Fruit fly (Drosophila melanogaster) whole organism, embryonic: ENCODE results near the gene CG12702.

Source experiments
- Abd-B ChIP-seq: fragments of 200-800 bp; sonication (Bioruptor generic); optimal IDR thresholded peaks from 2 replicates; lab custom pipeline; 2018; ENCODE audit warnings: missing biosample characterization, mild to moderate bottlenecking, missing genetic modification characterization, moderate library complexity
- Adf1 ChIP-seq: fragments of 200-800 bp; sonication (Bioruptor generic); IDR thresholded peaks from 2 replicates; pipeline ENCODE4 v1.3.6; 2022; ENCODE audit warnings: missing biosample characterization, missing genetic modification characterization
- Aef1 ChIP-seq: fragments of 200-800 bp; sonication (Bioruptor generic); IDR thresholded peaks from 3 replicates; pipeline ENCODE4 v1.3.6; 2022; ENCODE audit warnings: missing biosample characterization, missing genetic modification characterization
- B-H1 ChIP-seq: fragments of 200-800 bp; sonication (Bioruptor generic); IDR thresholded peaks from 3 replicates; pipeline ENCODE4 v1.3.6; 2022; ENCODE audit warnings: missing biosample characterization, missing genetic modification characterization
- Bteb2 ChIP-seq: fragments of 200-800 bp; sonication (Bioruptor generic); optimal IDR thresholded peaks from 2 replicates; lab custom pipeline; 2016; ENCODE audit warnings: missing biosample characterization, missing genetic modification characterization
- CG10462 ChIP-seq: fragments of 200-800 bp; sonication (Bioruptor generic); optimal IDR thresholded peaks from 2 replicates; lab custom pipeline; 2016; ENCODE audit warnings: missing biosample characterization, missing genetic modification characterization
- CG11093 ChIP-seq: fragments of 200-800 bp; sonication (Bioruptor generic); IDR thresholded peaks from 3 replicates; pipeline ENCODE4 v1.3.6; 2022; ENCODE audit warnings: missing biosample characterization, missing genetic modification characterization
- CG11723 ChIP-seq: fragments of 200-800 bp; sonication (Bioruptor generic); optimal IDR thresholded peaks from 2 replicates; lab custom pipeline; 2017; ENCODE audit warnings: missing biosample characterization, mild to moderate bottlenecking, missing genetic modification characterization
- CG12155 ChIP-seq: fragments of 200-800 bp; sonication (Bioruptor generic); optimal IDR thresholded peaks from 3 replicates; lab custom pipeline; 2016; ENCODE audit warnings: missing biosample characterization, missing genetic modification characterization
- CG12219 ChIP-seq: fragments of 200-800 bp; sonication (Bioruptor generic); optimal IDR thresholded peaks from 3 replicates; lab custom pipeline; 2018; ENCODE audit warnings: missing biosample characterization, mild to moderate bottlenecking, missing genetic modification characterization
- CG14860 ChIP-seq: fragments of 200-800 bp; sonication (Bioruptor generic); IDR thresholded peaks from 3 replicates; pipeline ENCODE4 v1.3.6; 2022; ENCODE audit warnings: missing biosample characterization, missing genetic modification characterization; ENCODE audit not compliant: partially characterized antibody
- CG15073 ChIP-seq: fragments of 200-800 bp; sonication (Bioruptor generic); optimal IDR thresholded peaks from 2 replicates; lab custom pipeline; 2016; ENCODE audit warnings: missing biosample characterization, missing genetic modification characterization
- CG15601 ChIP-seq: fragments of 200-800 bp; sonication (Bioruptor generic); optimal IDR thresholded peaks from 3 replicates; lab custom pipeline; 2019; ENCODE audit warnings: missing biosample characterization, mild to moderate bottlenecking, missing genetic modification characterization, moderate library complexity
- CG16863 ChIP-seq: fragments of 200-800 bp; sonication (Bioruptor generic); optimal IDR thresholded peaks from 3 replicates; lab custom pipeline; 2016; ENCODE audit warnings: missing biosample characterization, missing genetic modification characterization
- CG17328 ChIP-seq: fragments of 200-800 bp; sonication (Bioruptor generic); IDR thresholded peaks from 2 replicates; pipeline ENCODE4 v1.3.6; 2022; ENCODE audit warnings: missing biosample characterization, missing genetic modification characterization
- CG2120 ChIP-seq: fragments of 200-800 bp; sonication (Bioruptor generic); optimal IDR thresholded peaks from 3 replicates; lab custom pipeline; 2016; ENCODE audit warnings: missing biosample characterization, missing genetic modification characterization
- CG31224 ChIP-seq: fragments of 200-800 bp; sonication (Bioruptor generic); IDR thresholded peaks from 2 replicates; pipeline ENCODE4 v1.3.6; 2022; ENCODE audit warnings: missing biosample characterization, missing genetic modification characterization
- CG32767 ChIP-seq: fragments of 200-800 bp; sonication (Bioruptor generic); IDR thresholded peaks from 2 replicates; pipeline ENCODE4 v1.3.6; 2022; ENCODE audit warnings: missing biosample characterization, missing genetic modification characterization
- CG32772 ChIP-seq: fragments of 200-800 bp; sonication (Bioruptor generic); IDR thresholded peaks from 2 replicates; pipeline ENCODE4 v1.3.6; 2022; ENCODE audit warnings: missing biosample characterization, missing genetic modification characterization
- CG3281 ChIP-seq: fragments of 200-800 bp; sonication (Bioruptor generic); optimal IDR thresholded peaks from 3 replicates; lab custom pipeline; 2017; ENCODE audit warnings: missing biosample characterization, mild to moderate bottlenecking, missing genetic modification characterization
- CG34422 ChIP-seq: fragments of 200-800 bp; sonication (Bioruptor generic); IDR thresholded peaks from 3 replicates; pipeline ENCODE4 v1.3.6; 2022; ENCODE audit warnings: missing biosample characterization, missing genetic modification characterization
- CG5180 ChIP-seq: fragments of 200-800 bp; sonication (Bioruptor generic); optimal IDR thresholded peaks from 3 replicates; lab custom pipeline; 2017; ENCODE audit warnings: missing biosample characterization, missing genetic modification characterization, mild to moderate bottlenecking, moderate library complexity, missing genetic modification reagents
- CG6765 ChIP-seq: fragments of 200-800 bp; sonication (Bioruptor generic); optimal IDR thresholded peaks from 3 replicates; lab custom pipeline; 2017; ENCODE audit warnings: missing biosample characterization, mild to moderate bottlenecking, missing genetic modification characterization
- CHES-1-like ChIP-seq: fragments of 200-800 bp; sonication (Bioruptor generic); optimal IDR thresholded peaks from 2 replicates; lab custom pipeline; 2016; ENCODE audit warnings: missing biosample characterization, missing genetic modification characterization
- Camta ChIP-seq: fragments of 200-800 bp; sonication (Bioruptor generic); optimal IDR thresholded peaks from 2 replicates; lab custom pipeline; 2016; ENCODE audit warnings: missing biosample characterization, missing genetic modification characterization
- Dll ChIP-seq: fragments of 200-800 bp; sonication (Bioruptor generic); IDR thresholded peaks from 4 replicates; pipeline ENCODE4 v1.3.6; 2022; ENCODE audit warnings: missing biosample characterization, missing genetic modification characterization; ENCODE audit not compliant: partially characterized antibody
- Dref ChIP-seq: fragments of 200-800 bp; sonication (Bioruptor generic); IDR thresholded peaks from 2 replicates; pipeline ENCODE4 v1.3.6; 2022; ENCODE audit warnings: missing biosample characterization, missing genetic modification characterization
- E2f1 ChIP-seq: fragments of 200-800 bp; sonication (Bioruptor generic); IDR thresholded peaks from 2 replicates; pipeline ENCODE4 v1.3.6; 2022; ENCODE audit warnings: missing biosample characterization, missing genetic modification characterization
- Gsc ChIP-seq: fragments of 200-800 bp; sonication (Bioruptor generic); IDR thresholded peaks from 2 replicates; pipeline ENCODE4 v1.3.6; 2022; ENCODE audit warnings: missing biosample characterization, missing genetic modification characterization
- Hr51 ChIP-seq, 2 experiments: fragments of 200-800 bp; sonication (Bioruptor generic); optimal IDR thresholded peaks; 2 replicates in 1 of 2; 3 replicates in 1 of 2; lab custom pipeline; 2016 to 2018; ENCODE audit warnings: missing biosample characterization in 2 of 2, missing genetic modification characterization in 2 of 2, mild to moderate bottlenecking in 1 of 2, moderate library complexity in 1 of 2
- Lim3 ChIP-seq: fragments of 200-800 bp; sonication (Bioruptor generic); IDR thresholded peaks from 2 replicates; pipeline ENCODE4 v1.3.6; 2022; ENCODE audit warnings: missing biosample characterization, missing genetic modification characterization
- MTF-1 ChIP-seq: fragments of 200-800 bp; sonication (Bioruptor generic); optimal IDR thresholded peaks from 2 replicates; lab custom pipeline; 2018; ENCODE audit warnings: missing biosample characterization, mild to moderate bottlenecking, missing genetic modification characterization, borderline replicate concordance
- NC2α ChIP-seq: fragments of 200-800 bp; sonication (Bioruptor generic); optimal IDR thresholded peaks from 2 replicates; lab custom pipeline; 2016; ENCODE audit warnings: missing biosample characterization, missing genetic modification characterization
- Ptx1 ChIP-seq: fragments of 200-800 bp; sonication (Bioruptor generic); IDR thresholded peaks from 2 replicates; pipeline ENCODE4 v1.3.6; 2022; ENCODE audit warnings: missing biosample characterization, missing genetic modification characterization
- Ravus ChIP-seq: fragments of 200-800 bp; sonication (Bioruptor generic); IDR thresholded peaks from 2 replicates; pipeline ENCODE4 v1.3.6; 2022; ENCODE audit warnings: missing biosample characterization, missing genetic modification characterization
- Side ChIP-seq: fragments of 200-800 bp; sonication (Bioruptor generic); optimal IDR thresholded peaks from 2 replicates; lab custom pipeline; 2016; ENCODE audit warnings: missing biosample characterization, missing genetic modification characterization
- ac ChIP-seq: fragments of 200-800 bp; sonication (Bioruptor generic); optimal IDR thresholded peaks from 3 replicates; lab custom pipeline; 2017; ENCODE audit warnings: missing biosample characterization, mild to moderate bottlenecking, missing genetic modification characterization
- cg ChIP-seq: fragments of 200-800 bp; sonication (Bioruptor generic); optimal IDR thresholded peaks from 3 replicates; lab custom pipeline; 2019; ENCODE audit warnings: missing biosample characterization, mild to moderate bottlenecking, missing genetic modification characterization, moderate library complexity
- ci ChIP-seq: fragments of 200-800 bp; sonication (Bioruptor generic); IDR thresholded peaks from 3 replicates; pipeline ENCODE4 v1.3.6; 2022; ENCODE audit warnings: missing biosample characterization, missing genetic modification characterization
- crc ChIP-seq: fragments of 200-800 bp; sonication (Bioruptor generic); optimal IDR thresholded peaks from 2 replicates; lab custom pipeline; 2016; ENCODE audit warnings: missing biosample characterization, missing genetic modification characterization
- dysf ChIP-seq: fragments of 200-800 bp; sonication (Bioruptor generic); IDR thresholded peaks from 3 replicates; pipeline ENCODE4 v1.3.6; 2022; ENCODE audit warnings: missing biosample characterization, missing genetic modification characterization
- ftz-f1 ChIP-seq: fragments of 200-800 bp; sonication (Bioruptor generic); optimal IDR thresholded peaks from 2 replicates; lab custom pipeline; 2016; ENCODE audit warnings: missing biosample characterization, missing genetic modification characterization
- grau ChIP-seq: fragments of 200-800 bp; optimal IDR thresholded peaks from 3 replicates; lab custom pipeline; 2019; ENCODE audit warnings: missing biosample characterization, mild to moderate bottlenecking, missing genetic modification characterization, moderate library complexity
- her ChIP-seq: fragments of 200-800 bp; sonication (Bioruptor generic); optimal IDR thresholded peaks from 2 replicates; lab custom pipeline; 2016; ENCODE audit warnings: missing biosample characterization, missing genetic modification characterization
- inv ChIP-seq: fragments of 200-800 bp; sonication (Bioruptor generic); IDR thresholded peaks from 2 replicates; pipeline ENCODE4 v1.3.6; 2022; ENCODE audit warnings: missing biosample characterization, missing genetic modification characterization; ENCODE audit not compliant: partially characterized antibody
- lmd ChIP-seq: fragments of 200-800 bp; sonication (Bioruptor generic); IDR thresholded peaks from 2 replicates; pipeline ENCODE4 v1.3.6; 2022; ENCODE audit warnings: missing biosample characterization, missing genetic modification characterization
- mam ChIP-seq: fragments of 200-800 bp; sonication (Bioruptor generic); optimal IDR thresholded peaks from 3 replicates; lab custom pipeline; 2016; ENCODE audit warnings: missing biosample characterization, missing genetic modification characterization
- oc ChIP-seq: fragments of 200-800 bp; sonication (Bioruptor generic); optimal IDR thresholded peaks from 2 replicates; lab custom pipeline; 2018; ENCODE audit warnings: missing biosample characterization, mild to moderate bottlenecking, missing genetic modification characterization, moderate library complexity
- pum ChIP-seq: fragments of 200-800 bp; sonication (Bioruptor generic); optimal IDR thresholded peaks from 2 replicates; lab custom pipeline; 2016; ENCODE audit warnings: missing biosample characterization, missing genetic modification characterization
- tap ChIP-seq: fragments of 200-800 bp; optimal IDR thresholded peaks from 3 replicates; lab custom pipeline; 2019; ENCODE audit warnings: missing biosample characterization, mild to moderate bottlenecking, missing genetic modification characterization, moderate library complexity

CG12702 gene

dm6 chrX:19769821-19770519, 5.3 kb upstream of the CG12702 start (continued):
- TF ChIP-seq CG11093 (GFP tag; lab: Robert Waterston, UW): no peak
- TF ChIP-seq Aef1 (GFP tag; lab: Robert Waterston, UW): no peak
- TF ChIP-seq ci (GFP tag; lab: Robert Waterston, UW): peak; percentile 67; the same call in 2 of the 3 replicates
- TF ChIP-seq ftz-f1: no peak
- TF ChIP-seq dysf (GFP tag; lab: Robert Waterston, UW): no peak
- peak; percentile 39; the same call in 1 of the 3 replicates for TF ChIP-seq CG34422 (GFP tag; lab: Robert Waterston, UW)
- peak; percentile 33 for TF ChIP-seq CG15601 (tag; lab: Kevin White, UChicago)
- no peak for TF ChIP-seq E2f1
- peak; percentile 44 for TF ChIP-seq Ptx1 (GFP tag; lab: Robert Waterston, UW)
- no peak for TF ChIP-seq CG10462 (GFP tag; lab: Kevin White, UChicago)
- TF ChIP-seq mam: no peak
- TF ChIP-seq Side: peak; percentile 60
- peak; percentile 18 for TF ChIP-seq ac
- peak; percentile 33 for TF ChIP-seq CG2120 (GFP tag; lab: Kevin White, UChicago)
- no peak for TF ChIP-seq B-H1
- TF ChIP-seq CG3281: no peak
- TF ChIP-seq Gsc: no peak
- TF ChIP-seq CG17328 (GFP tag; lab: Robert Waterston, UW): peak; percentile 52
- TF ChIP-seq CG12155 (GFP tag; lab: Kevin White, UChicago): peak; percentile 15
- 0 out of 2 replicates have a peak, but pooled peaks have one; percentile 21 for TF ChIP-seq CG31224 (GFP tag; lab: Robert Waterston, UW)
- no peak for TF ChIP-seq CG5180 (GFP tag; lab: Kevin White, UChicago)
- no peak for TF ChIP-seq CG15073 (GFP tag; lab: Kevin White, UChicago)
- peak; percentile 37 for TF ChIP-seq grau
- no peak for TF ChIP-seq Bteb2 (GFP tag; lab: Kevin White, UChicago)
- no peak for TF ChIP-seq crc (GFP tag; lab: Kevin White, UChicago)
- no peak for TF ChIP-seq Dref (GFP tag; lab: Robert Waterston, UW)
- TF ChIP-seq Lim3 (GFP tag; lab: Robert Waterston, UW): no peak
- TF ChIP-seq cg (GFP tag; lab: Kevin White, UChicago): no peak
- TF ChIP-seq Ravus (GFP tag; lab: Robert Waterston, UW): no peak
- TF ChIP-seq CHES-1-like (GFP tag; lab: Kevin White, UChicago): no peak
- TF ChIP-seq tap (tag; lab: Kevin White, UChicago): no peak
- no peak for TF ChIP-seq Abd-B (GFP tag; lab: Kevin White, UChicago)
- TF ChIP-seq Hr51 (GFP tag; optimal IDR thresholded peaks at IDR 0.05; lab: Kevin White, UChicago): no peak
- no peak for TF ChIP-seq inv (GFP tag; lab: Robert Waterston, UW)
- 0 out of 2 replicates have a peak, but pooled peaks have one; percentile 37 for TF ChIP-seq lmd (GFP tag; lab: Robert Waterston, UW)
- TF ChIP-seq pum (GFP tag; lab: Kevin White, UChicago): peak; percentile 40
- TF ChIP-seq MTF-1: no peak
- TF ChIP-seq CG14860 (GFP tag; lab: Robert Waterston, UW): no peak
- TF ChIP-seq oc (tag; lab: Kevin White, UChicago): peak; percentile 77
- 0 out of 2 replicates have a peak, but pooled peaks have one; percentile 15 for TF ChIP-seq CG32767 (GFP tag; lab: Robert Waterston, UW)
- peak; percentile 42 for TF ChIP-seq CG16863
- TF ChIP-seq CG6765: no peak
- peak; percentile 15 for TF ChIP-seq NC2α (GFP tag; lab: Kevin White, UChicago)
- no peak for TF ChIP-seq Adf1
- 0 out of 2 replicates have a peak, but pooled peaks have one; percentile 13 for TF ChIP-seq CG32772
- no peak for TF ChIP-seq CG11723
- no peak for TF ChIP-seq CG12219
- no peak for TF ChIP-seq Dll (GFP tag; lab: Robert Waterston, UW)
- peak; percentile 43 for TF ChIP-seq Camta
- TF ChIP-seq her (GFP tag; lab: Kevin White, UChicago): peak; percentile 16
